Worm (Caenorhabditis elegans) whole organism, young adult: ENCODE data around the gene srlf-15.

Experiments
- B0019.2 ChIP-seq: fragments of 200-800 bp; sonication (Bioruptor generic); conservative IDR thresholded peaks from 2 replicates; pipeline ENCODE4 v1.3.6; 2022; ENCODE audit warnings: missing genetic modification reagents, missing genetic modification characterization, missing compliant biosample characterization
- B0035.1 ChIP-seq: sonication (generic microtip); optimal IDR thresholded peaks from 2 replicates; lab custom pipeline; 2016; ENCODE audit warnings: missing genetic modification characterization, mild to moderate bottlenecking, missing compliant biosample characterization, missing genotype, missing genetic modification reagents
- B0261.1 ChIP-seq: sonication (generic microtip); optimal IDR thresholded peaks from 2 replicates; lab custom pipeline; 2016; ENCODE audit warnings: mild to moderate bottlenecking, missing genetic modification characterization, moderate library complexity, missing compliant biosample characterization
- B0336.3 ChIP-seq: fragments of 200-800 bp; sonication (Bioruptor generic); IDR thresholded peaks from 2 replicates; pipeline ENCODE4 v1.3.6; 2022; ENCODE audit warnings: missing genetic modification characterization, missing compliant biosample characterization
- D2030.7 ChIP-seq: fragments of 200-800 bp; sonication (Bioruptor generic); IDR thresholded peaks from 2 replicates; pipeline ENCODE4 v1.3.6; 2022; ENCODE audit warnings: missing genetic modification reagents, missing genetic modification characterization, missing compliant biosample characterization
- F49E8.2 ChIP-seq: sonication (generic microtip); optimal IDR thresholded peaks from 3 replicates; lab custom pipeline; 2017; ENCODE audit warnings: missing genetic modification characterization, mild to moderate bottlenecking, missing compliant biosample characterization, antibody characterized with exemption, moderate library complexity; ENCODE audit not compliant: insufficient read depth
- T07F8.4 ChIP-seq: sonication (generic microtip); optimal IDR thresholded peaks from 2 replicates; lab custom pipeline; 2016; ENCODE audit warnings: mild to moderate bottlenecking, missing genetic modification characterization, moderate library complexity, missing compliant biosample characterization
- T26A5.8 ChIP-seq: sonication (generic microtip); optimal IDR thresholded peaks from 2 replicates; lab custom pipeline; 2016; ENCODE audit warnings: missing genetic modification characterization, missing compliant biosample characterization
- Y56A3A.18 ChIP-seq: fragments of 200-800 bp; sonication (Bioruptor generic); IDR thresholded peaks from 2 replicates; pipeline ENCODE4 v1.3.6; 2022; ENCODE audit warnings: missing genetic modification reagents, missing genetic modification characterization, missing compliant biosample characterization
- atf-7 ChIP-seq: sonication (generic microtip); optimal IDR thresholded peaks from 2 replicates; lab custom pipeline; 2017; ENCODE audit warnings: mild to moderate bottlenecking, missing genetic modification characterization, missing compliant biosample characterization
- athp-1 ChIP-seq: sonication (generic microtip); optimal IDR thresholded peaks from 2 replicates; lab custom pipeline; 2017; ENCODE audit warnings: mild to moderate bottlenecking, missing genetic modification characterization, missing compliant biosample characterization
- bed-1 ChIP-seq: fragments of 200-800 bp; sonication (Bioruptor generic); IDR thresholded peaks from 2 replicates; pipeline ENCODE4 v1.3.6; 2022; ENCODE audit warnings: missing genetic modification reagents, missing genetic modification characterization, missing compliant biosample characterization
- cebp-1 ChIP-seq, 2 experiments: fragments of 200-800 bp in 1 of 2; sonication (Bioruptor generic) in 1 of 2; sonication (generic microtip) in 1 of 2; IDR thresholded peaks in 1 of 2; optimal IDR thresholded peaks in 1 of 2; 2 replicates each; pipeline versions ENCODE4 v1.3.6 to Lab custom; 2017 to 2022; ENCODE audit warnings: missing compliant biosample characterization in 2 of 2, missing genetic modification characterization in 2 of 2, mild to moderate bottlenecking in 1 of 2, missing genetic modification reagents in 1 of 2, moderate library complexity in 1 of 2
- ceh-79 ChIP-seq: sonication (generic microtip); optimal IDR thresholded peaks from 2 replicates; lab custom pipeline; 2017; ENCODE audit warnings: mild to moderate bottlenecking, missing genetic modification characterization, missing compliant biosample characterization
- ceh-91 ChIP-seq: fragments of 200-800 bp; sonication (Bioruptor generic); IDR thresholded peaks from 2 replicates; pipeline ENCODE4 v1.3.6; 2022; ENCODE audit warnings: missing genetic modification reagents, missing genetic modification characterization, missing compliant biosample characterization
- dpff-1 ChIP-seq: sonication (generic microtip); optimal IDR thresholded peaks from 2 replicates; lab custom pipeline; 2017; ENCODE audit warnings: mild to moderate bottlenecking, missing genetic modification characterization, missing compliant biosample characterization
- dpl-1 ChIP-seq: fragments of 150-350 bp; optimal IDR thresholded peaks from 2 replicates; lab custom pipeline; 2014; ENCODE audit warnings: missing biosample characterization, missing genetic modification reagents, missing genetic modification characterization
- efl-1 ChIP-seq: fragments of 150-350 bp; optimal IDR thresholded peaks from 2 replicates; lab custom pipeline; 2014; ENCODE audit warnings: missing biosample characterization, missing genetic modification reagents, missing genetic modification characterization
- hlh-12 ChIP-seq: sonication (generic microtip); optimal IDR thresholded peaks from 2 replicates; lab custom pipeline; 2016; ENCODE audit warnings: missing genetic modification characterization, missing compliant biosample characterization
- hlh-26 ChIP-seq: fragments of 200-800 bp; sonication (Bioruptor generic); conservative IDR thresholded peaks from 2 replicates; pipeline ENCODE4 v1.3.6; 2022; ENCODE audit warnings: missing genetic modification reagents, missing genetic modification characterization, missing compliant biosample characterization
- hsf-1 ChIP-seq: fragments of 200-800 bp; sonication (Bioruptor generic); IDR thresholded peaks from 2 replicates; pipeline ENCODE4 v1.3.6; 2022; ENCODE audit warnings: missing genetic modification reagents, missing genetic modification characterization, missing compliant biosample characterization
- lag-1 ChIP-seq: fragments of 200-800 bp; sonication (Bioruptor generic); IDR thresholded peaks from 2 replicates; pipeline ENCODE4 v1.3.6; 2022; ENCODE audit warnings: missing genetic modification reagents, missing genetic modification characterization, missing compliant biosample characterization
- lin-26 ChIP-seq: fragments of 200-800 bp; sonication (Bioruptor generic); IDR thresholded peaks from 2 replicates; pipeline ENCODE4 v1.3.6; 2022; ENCODE audit warnings: missing genetic modification reagents, missing genetic modification characterization, missing compliant biosample characterization
- lin-35 ChIP-seq, 3 experiments: fragments of 150-350 bp in 2 of 3; sonication (generic microtip) in 1 of 3; optimal IDR thresholded peaks; 2 replicates each; lab custom pipeline; 2014 to 2018; ENCODE audit warnings: missing biosample characterization in 3 of 3, missing genetic modification characterization in 3 of 3, missing genetic modification reagents in 3 of 3
- lin-40 ChIP-seq: sonication (generic microtip); optimal IDR thresholded peaks from 2 replicates; lab custom pipeline; 2016; ENCODE audit warnings: missing genetic modification characterization, mild to moderate bottlenecking, missing compliant biosample characterization, missing genotype, missing genetic modification reagents
- lsy-27 ChIP-seq: sonication (generic microtip); optimal IDR thresholded peaks from 2 replicates; lab custom pipeline; 2017; ENCODE audit warnings: missing genetic modification characterization, mild to moderate bottlenecking, missing compliant biosample characterization, antibody characterized with exemption, missing genotype, borderline replicate concordance; ENCODE audit not compliant: insufficient read depth
- madf-3 ChIP-seq: fragments of 200-800 bp; sonication (Bioruptor generic); IDR thresholded peaks from 2 replicates; pipeline ENCODE4 v1.3.6; 2022; ENCODE audit warnings: missing genetic modification reagents, missing genetic modification characterization, missing compliant biosample characterization
- mcd-1 ChIP-seq: fragments of 200-800 bp; sonication (Bioruptor generic); IDR thresholded peaks from 2 replicates; pipeline ENCODE4 v1.3.6; 2022; ENCODE audit warnings: missing genetic modification reagents, missing genetic modification characterization, missing compliant biosample characterization
- mxl-1 ChIP-seq: sonication (generic microtip); optimal IDR thresholded peaks from 2 replicates; lab custom pipeline; 2016; ENCODE audit warnings: missing genetic modification characterization, missing compliant biosample characterization
- nhr-27 ChIP-seq: fragments of 200-800 bp; sonication (Bioruptor generic); optimal IDR thresholded peaks from 2 replicates; lab custom pipeline; 2018; ENCODE audit warnings: mild to moderate bottlenecking, missing genetic modification characterization, moderate library complexity, missing compliant biosample characterization
- nhr-80 ChIP-seq: sonication (generic microtip); optimal IDR thresholded peaks from 2 replicates; lab custom pipeline; 2016; ENCODE audit warnings: missing genetic modification characterization, missing compliant biosample characterization
- nhr-90 ChIP-seq: sonication (generic microtip); optimal IDR thresholded peaks from 2 replicates; lab custom pipeline; 2016; ENCODE audit warnings: missing genotype, mild to moderate bottlenecking, missing genetic modification characterization, missing compliant biosample characterization
- pbrm-1 ChIP-seq: fragments of 200-800 bp; sonication (Bioruptor generic); IDR thresholded peaks from 2 replicates; pipeline ENCODE4 v1.3.6; 2022; ENCODE audit warnings: missing genetic modification reagents, missing genetic modification characterization, missing compliant biosample characterization
- rec-8 ChIP-seq, 2 experiments: sonication (generic microtip); optimal IDR thresholded peaks; 2 replicates each; lab custom pipeline; 2016; ENCODE audit warnings: mild to moderate bottlenecking in 2 of 2, missing genetic modification characterization in 2 of 2, missing genetic modification reagents in 2 of 2, missing genotype in 2 of 2, missing biosample characterization in 1 of 2, missing compliant biosample characterization in 1 of 2, moderate library complexity in 1 of 2
- sea-2 ChIP-seq: fragments of 200-800 bp; sonication (Bioruptor generic); IDR thresholded peaks from 2 replicates; pipeline ENCODE4 v1.3.6; 2022; ENCODE audit warnings: missing genetic modification characterization, missing compliant biosample characterization
- snpc-1.3 ChIP-seq: sonication (generic microtip); optimal IDR thresholded peaks from 2 replicates; lab custom pipeline; 2017; ENCODE audit warnings: missing genetic modification characterization, mild to moderate bottlenecking, missing compliant biosample characterization, antibody characterized with exemption, moderate library complexity, missing genotype, missing genetic modification reagents; ENCODE audit not compliant: insufficient read depth
- tbp1 ChIP-seq: fragments of 200-800 bp; sonication (Bioruptor generic); optimal IDR thresholded peaks from 2 replicates; lab custom pipeline; 2018; ENCODE audit warnings: mild to moderate bottlenecking, missing genetic modification characterization, missing compliant biosample characterization
- unc-130 ChIP-seq: sonication (generic microtip); optimal IDR thresholded peaks from 2 replicates; lab custom pipeline; 2016; ENCODE audit warnings: missing genetic modification reagents, missing genetic modification characterization, missing compliant biosample characterization
- zfh-2 ChIP-seq: fragments of 200-800 bp; sonication (Bioruptor generic); conservative IDR thresholded peaks from 2 replicates; pipeline ENCODE4 v1.3.6; 2022; ENCODE audit warnings: missing genetic modification reagents, missing genetic modification characterization, missing compliant biosample characterization

The srlf-15 gene

DNA sequence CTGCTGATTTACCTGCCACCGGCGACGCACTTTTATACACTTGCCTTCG lies 19.2 kb upstream of the srlf-15 start, which contains the start of gene ram-2:
ram-2 (minus strand) TSS at position 47 of the 49 bp plus-strand sequence.
- TF ChIP-seq unc-130 (GFP tag; lab: Kevin White, UChicago) (no peak), ceh-79 (no peak), zfh-2 (GFP tag; lab: Robert Waterston, UW) (no peak), sea-2 (GFP tag; lab: Robert Waterston, UW) (no peak), nhr-27 (tag; lab: Kevin White, UChicago) (no peak), pbrm-1 (GFP tag; lab: Robert Waterston, UW) (no peak), lin-35 (GFP tag; optimal IDR thresholded peaks at IDR 0.05; lab: Kevin White, UChicago) (no peak), Y56A3A.18 (no peak), F49E8.2 (no peak), T26A5.8 (tag; lab: Kevin White, UChicago) (no peak), madf-3 (GFP tag; lab: Robert Waterston, UW) (no peak), nhr-90 (tag; lab: Kevin White, UChicago) (no peak), hlh-12 (tag; lab: Kevin White, UChicago) (no peak), athp-1 (tag; lab: Kevin White, UChicago) (no peak), T07F8.4 (tag; lab: Kevin White, UChicago) (no peak), hlh-26 (GFP tag; lab: Robert Waterston, UW) (no peak), lag-1 (GFP tag; lab: Robert Waterston, UW) (no peak), mcd-1 (GFP tag; lab: Robert Waterston, UW) (no peak), bed-1 (no peak)

- TF ChIP-seq B0261.1 (tag; lab: Kevin White, UChicago) (no peak), atf-7 (tag; lab: Kevin White, UChicago) (no peak), snpc-1.3 (tag; lab: Kevin White, UChicago) (no peak), ceh-91 (no peak), Y56A3A.18 (no peak), lsy-27 (tag; lab: Kevin White, UChicago) (no peak), B0035.1 (no peak), hsf-1 (no peak), dpff-1 (tag; lab: Kevin White, UChicago) (no peak), mcd-1 (GFP tag; lab: Robert Waterston, UW) (no peak), mxl-1 (no peak), B0019.2 (GFP tag; lab: Robert Waterston, UW) (no peak)
Measured at ce11 chrII:11016884-11017283, 19.0 kb upstream of the srlf-15 start.

- TF ChIP-seq dpl-1 (GFP tag; lab: Kevin White, UChicago) (no peak), cebp-1 (GFP tag; IDR thresholded peaks at IDR 0.05; lab: Robert Waterston, UW) (no peak), cebp-1 (tag; optimal IDR thresholded peaks at IDR 0.05; lab: Kevin White, UChicago) (no peak), rec-8 (tag; optimal IDR thresholded peaks at IDR 0.05; lab: Kevin White, UChicago) (no peak), tbp1 (GFP tag; lab: Kevin White, UChicago) (no peak), efl-1 (no peak), lin-26 (no peak), lin-40 (tag; lab: Kevin White, UChicago) (no peak), B0336.3 (GFP tag; lab: Robert Waterston, UW) (no peak), nhr-80 (tag; lab: Kevin White, UChicago) (no peak), madf-3 (GFP tag; lab: Robert Waterston, UW) (no peak), D2030.7 (GFP tag; lab: Robert Waterston, UW) (no peak)
- TF ChIP-seq, all 124 proteins: peak for 0
Measured at ce11 chrII:11020707-11021106, 15.2 kb upstream of the srlf-15 start.
